Worm (Caenorhabditis elegans) whole organism, mixed stage, embryonic: Measurements from ENCODE around the gene lat-1.

Source experiments
- lin-13 ChIP-seq: fragments of 150-350 bp; optimal IDR thresholded peaks from 2 replicates; lab custom pipeline; 2014; ENCODE audit warnings: missing biosample characterization, missing genetic modification characterization
- unc-39 ChIP-seq: fragments of 150-350 bp; optimal IDR thresholded peaks from 2 replicates; lab custom pipeline; 2014; ENCODE audit warnings: missing biosample characterization, missing genetic modification characterization

- no peak for TF ChIP-seq lin-13 (tag; lab: Kevin White, UChicago)
- no peak for TF ChIP-seq unc-39
Observed at ce11 chrII:8951270-8951669, 54.6 kb downstream of the lat-1 start.
